Worm (Caenorhabditis elegans) whole organism, L2 larva: ENCODE measurements around the gene ben-1.

ENCODE experiments used
- C34F6.9 ChIP-seq: fragments of 150-350 bp; optimal IDR thresholded peaks from 2 replicates; lab custom pipeline; 2014; ENCODE audit warnings: missing biosample characterization, missing genetic modification characterization
- F13H6.1 ChIP-seq: sonication (generic microtip); optimal IDR thresholded peaks from 2 replicates; lab custom pipeline; 2016; ENCODE audit warnings: missing genetic modification characterization, missing compliant biosample characterization
- R02D3.7 ChIP-seq: fragments of 150-350 bp; optimal IDR thresholded peaks from 2 replicates; lab custom pipeline; 2014; ENCODE audit warnings: missing biosample characterization, missing genetic modification characterization
- Y55F3AM.14 ChIP-seq: fragments of 200-800 bp; sonication (Bioruptor generic); optimal IDR thresholded peaks from 2 replicates; lab custom pipeline; 2018; ENCODE audit warnings: mild to moderate bottlenecking, missing genetic modification characterization, missing compliant biosample characterization
- alr-1 ChIP-seq: fragments of 150-350 bp; optimal IDR thresholded peaks from 2 replicates; lab custom pipeline; 2014; ENCODE audit warnings: missing biosample characterization, missing genetic modification characterization
- aly-2 ChIP-seq: fragments of 150-350 bp; optimal IDR thresholded peaks from 2 replicates; lab custom pipeline; 2014; ENCODE audit warnings: missing biosample characterization, missing genetic modification characterization
- ama-1 ChIP-seq: fragments of 150-350 bp; optimal IDR thresholded peaks from 2 replicates; lab custom pipeline; 2018; ENCODE audit warnings: inconsistent platforms
- blmp-1 ChIP-seq: sonication (generic microtip); optimal IDR thresholded peaks from 2 replicates; lab custom pipeline; 2017; ENCODE audit warnings: missing genetic modification characterization, mild to moderate bottlenecking, missing compliant biosample characterization, antibody characterized with exemption, moderate library complexity; ENCODE audit not compliant: insufficient read depth
- ceh-16 ChIP-seq: fragments of 150-350 bp; optimal IDR thresholded peaks from 2 replicates; lab custom pipeline; 2014; ENCODE audit warnings: missing biosample characterization, missing genetic modification characterization
- crh-2 ChIP-seq: sonication (generic microtip); optimal IDR thresholded peaks from 2 replicates; lab custom pipeline; 2017; ENCODE audit warnings: missing biosample characterization, missing genetic modification characterization
- fos-1 ChIP-seq: fragments of 150-350 bp; optimal IDR thresholded peaks from 2 replicates; lab custom pipeline; 2014; ENCODE audit warnings: missing biosample characterization, missing genetic modification characterization
- gmeb-1 ChIP-seq: fragments of 150-350 bp; optimal IDR thresholded peaks from 2 replicates; lab custom pipeline; 2014; ENCODE audit warnings: missing biosample characterization, missing genetic modification characterization
- lin-11 ChIP-seq: fragments of 150-350 bp; sonication (generic microtip); optimal IDR thresholded peaks from 2 replicates; lab custom pipeline; 2014; ENCODE audit warnings: missing biosample characterization, missing genetic modification characterization, inconsistent platforms, mixed read lengths
- lin-13 ChIP-seq: fragments of 150-350 bp; optimal IDR thresholded peaks from 2 replicates; lab custom pipeline; 2014; ENCODE audit warnings: missing biosample characterization, missing genetic modification reagents, missing genetic modification characterization
- lsy-2 ChIP-seq, 2 experiments: fragments of 150-350 bp in 1 of 2; sonication (generic microtip) in 1 of 2; optimal IDR thresholded peaks; 2 replicates each; lab custom pipeline; 2014 to 2017; ENCODE audit warnings: missing biosample characterization in 2 of 2, missing genetic modification characterization in 2 of 2
- mab-5 ChIP-seq: fragments of 150-350 bp; optimal IDR thresholded peaks from 2 replicates; lab custom pipeline; 2014; ENCODE audit warnings: missing biosample characterization, missing genetic modification characterization
- mbf-1 ChIP-seq: sonication (generic microtip); optimal IDR thresholded peaks from 2 replicates; lab custom pipeline; 2017; ENCODE audit warnings: missing biosample characterization, missing genetic modification characterization
- nhr-10 ChIP-seq: sonication (generic microtip); optimal IDR thresholded peaks from 2 replicates; lab custom pipeline; 2017; ENCODE audit warnings: missing biosample characterization, missing genetic modification characterization
- nhr-11 ChIP-seq: fragments of 150-350 bp; optimal IDR thresholded peaks from 2 replicates; lab custom pipeline; 2014; ENCODE audit warnings: missing biosample characterization, missing genetic modification characterization
- nhr-12 ChIP-seq: fragments of 150-350 bp; optimal IDR thresholded peaks from 2 replicates; lab custom pipeline; 2014; ENCODE audit warnings: missing biosample characterization, missing genetic modification characterization
- nhr-129 ChIP-seq: fragments of 150-350 bp; optimal IDR thresholded peaks from 2 replicates; lab custom pipeline; 2014; ENCODE audit warnings: missing biosample characterization, missing genetic modification characterization
- nhr-21 ChIP-seq: fragments of 150-350 bp; optimal IDR thresholded peaks from 2 replicates; lab custom pipeline; 2014; ENCODE audit warnings: missing biosample characterization, missing genetic modification characterization
- nhr-25 ChIP-seq: fragments of 150-350 bp; sonication (generic microtip); optimal IDR thresholded peaks from 3 replicates; lab custom pipeline; 2014; ENCODE audit warnings: missing biosample characterization, missing genetic modification characterization
- nhr-6 ChIP-seq: fragments of 150-350 bp; optimal IDR thresholded peaks from 2 replicates; lab custom pipeline; 2014; ENCODE audit warnings: missing biosample characterization, missing genetic modification characterization
- peb-1 ChIP-seq: fragments of 150-350 bp; optimal IDR thresholded peaks from 2 replicates; lab custom pipeline; 2014; ENCODE audit warnings: missing biosample characterization, missing genetic modification characterization
- sem-4 ChIP-seq: fragments of 150-350 bp; optimal IDR thresholded peaks from 2 replicates; lab custom pipeline; 2014; ENCODE audit warnings: missing biosample characterization, missing genetic modification reagents, missing genetic modification characterization
- skn-1 ChIP-seq: sonication (generic microtip); optimal IDR thresholded peaks from 2 replicates; lab custom pipeline; 2017; ENCODE audit warnings: missing biosample characterization, missing genetic modification characterization
- sma-3 ChIP-seq: sonication (generic microtip); optimal IDR thresholded peaks from 2 replicates; lab custom pipeline; 2016; ENCODE audit warnings: missing genetic modification reagents, missing genetic modification characterization, missing compliant biosample characterization
- sma-9 ChIP-seq, 2 experiments: fragments of 150-350 bp in 1 of 2; sonication (generic microtip) in 1 of 2; optimal IDR thresholded peaks; 2 replicates each; lab custom pipeline; 2014 to 2016; ENCODE audit warnings: missing genetic modification characterization in 2 of 2, mild to moderate bottlenecking in 1 of 2, missing biosample characterization in 1 of 2, missing compliant biosample characterization in 1 of 2, missing genetic modification reagents in 1 of 2, moderate library complexity in 1 of 2
- unc-39 ChIP-seq: fragments of 150-350 bp; optimal IDR thresholded peaks from 2 replicates; lab custom pipeline; 2014; ENCODE audit warnings: missing biosample characterization, missing genetic modification characterization
- unc-55 ChIP-seq: fragments of 150-350 bp; sonication (generic microtip); optimal IDR thresholded peaks from 3 replicates; lab custom pipeline; 2014; ENCODE audit warnings: missing biosample characterization, missing genetic modification reagents, missing genetic modification characterization
- ztf-1 ChIP-seq: fragments of 200-800 bp; sonication (Bioruptor generic); conservative IDR thresholded peaks from 2 replicates; pipeline ENCODE4 v1.3.6; 2022; ENCODE audit warnings: missing genetic modification characterization, missing compliant biosample characterization

Gene ben-1

DNA sequence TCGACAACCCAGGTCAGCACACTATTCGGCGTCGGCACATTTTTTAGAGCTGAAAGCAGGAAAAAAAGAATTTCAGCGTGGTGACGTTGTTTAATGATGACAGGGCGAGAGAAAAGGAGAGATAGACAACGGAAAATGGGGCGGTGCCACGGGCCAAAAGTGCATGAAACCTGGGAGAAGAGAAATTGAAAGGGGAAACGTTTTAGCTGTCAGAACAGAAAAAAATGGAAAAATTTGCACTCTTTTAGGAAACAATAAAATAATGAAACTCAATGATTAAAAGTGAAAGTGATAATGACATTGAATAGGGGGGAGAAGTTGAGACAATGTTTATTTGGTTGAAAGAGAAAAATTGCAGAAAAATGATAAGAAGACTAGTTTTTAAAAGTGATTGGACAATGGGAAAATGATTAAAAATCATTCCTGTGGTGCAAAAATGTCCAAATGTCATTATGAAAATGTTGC, 11.7 kb downstream of the ben-1 start, which contains the start of gene pitp-1:
Gene pitp-1 (minus strand): TSS at position 51 of the 465 bp plus-strand sequence.
- TF ChIP-seq ama-1 (lab: Kevin White, UChicago) (no peak), peb-1 (tag; lab: Kevin White, UChicago) (no peak), aly-2 (tag; lab: Kevin White, UChicago) (no peak), F13H6.1 (peak; percentile 15), Y55F3AM.14 (no peak), unc-39 (tag; lab: Kevin White, UChicago) (no peak), blmp-1 (tag; lab: Kevin White, UChicago) (peak; percentile 70), fos-1 (tag; lab: Kevin White, UChicago) (peak; percentile 76), lin-11 (tag; lab: Kevin White, UChicago) (no peak), sem-4 (tag; lab: Kevin White, UChicago) (no peak), ztf-1 (GFP tag; lab: Robert Waterston, UW) (no peak), lin-13 (GFP tag; lab: Kevin White, UChicago) (no peak), nhr-11 (tag; lab: Kevin White, UChicago) (no peak), C34F6.9 (no peak), mbf-1 (tag; lab: Kevin White, UChicago) (no peak), sma-3 (GFP tag; lab: Kevin White, UChicago) (no peak), skn-1 (tag; lab: Kevin White, UChicago) (no peak), nhr-10 (no peak), crh-2 (tag; lab: Kevin White, UChicago) (peak; percentile 0)

DNA sequence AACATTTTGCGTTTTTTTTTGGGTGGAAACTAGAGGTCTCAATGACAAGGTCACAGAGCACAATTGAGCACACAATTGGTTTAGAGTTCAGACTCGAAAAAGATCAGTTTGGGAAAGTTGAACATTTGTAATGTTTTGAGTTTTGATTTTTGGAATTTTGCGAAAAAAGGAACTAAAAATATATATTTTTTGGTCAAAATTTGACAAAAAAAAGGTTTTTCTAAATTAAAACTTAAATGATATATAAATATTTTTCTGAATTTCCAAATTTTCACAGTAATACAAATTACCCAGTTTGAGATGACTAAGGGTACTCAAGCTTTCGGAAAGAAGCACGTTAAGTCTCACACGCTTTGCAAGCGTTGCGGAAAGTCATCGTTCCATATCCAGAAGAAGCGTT, 13.1 kb downstream of the ben-1 start, which contains the start of gene rpl-37:
Gene rpl-37 (plus strand): TSS at position 301 of the 400 bp plus-strand sequence.
- TF ChIP-seq ama-1 (lab: Kevin White, UChicago) (no peak), alr-1 (tag; lab: Kevin White, UChicago) (no peak), crh-2 (tag; lab: Kevin White, UChicago) (no peak)
- TF ChIP-seq, all 48 proteins: peak for 0

ce11 chrIII:3523363-3523762, 18.1 kb downstream of the ben-1 start:
- TF ChIP-seq Y55F3AM.14 = no peak
- no peak for TF ChIP-seq R02D3.7
- no peak for TF ChIP-seq nhr-6 (tag; lab: Kevin White, UChicago)
- TF ChIP-seq ceh-16 (tag; lab: Kevin White, UChicago) = no peak

DNA sequence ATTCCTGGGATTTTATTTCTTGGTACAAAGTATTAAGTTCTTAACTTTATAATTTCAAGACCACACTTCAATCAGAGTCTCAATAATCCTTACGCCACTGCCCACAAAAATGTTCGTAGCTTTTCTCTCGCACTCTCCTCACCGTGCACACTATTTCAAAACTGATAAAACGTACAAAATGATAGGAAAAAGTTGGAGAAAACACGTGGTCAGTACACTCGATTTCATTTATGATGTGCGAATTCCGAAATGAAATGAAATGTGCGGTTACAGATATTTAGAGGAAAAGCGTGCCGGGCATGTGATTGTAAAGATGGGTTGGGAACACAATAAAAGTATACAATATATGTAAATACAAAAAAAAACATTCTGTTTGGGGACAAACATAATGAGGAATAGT, 21.0 kb downstream of the ben-1 start:
- peak; percentile 20 for TF ChIP-seq F13H6.1
- no peak for TF ChIP-seq peb-1 (tag; lab: Kevin White, UChicago)
- no peak for TF ChIP-seq R02D3.7
- TF ChIP-seq fos-1 (tag; lab: Kevin White, UChicago) = peak; percentile 33
- TF ChIP-seq aly-2 (tag; lab: Kevin White, UChicago) = no peak
- TF ChIP-seq nhr-129 (tag; lab: Kevin White, UChicago) = no peak
- no peak for TF ChIP-seq unc-39 (tag; lab: Kevin White, UChicago)
- peak; percentile 68 for TF ChIP-seq sma-9 (GFP tag; optimal IDR thresholded peaks at IDR 0.05; lab: Kevin White, UChicago)
- TF ChIP-seq sma-9 (tag; optimal IDR thresholded peaks at IDR 0.05; lab: Kevin White, UChicago) = no peak
- peak; percentile 65 for TF ChIP-seq crh-2 (tag; lab: Kevin White, UChicago)

ce11 chrIII:3519505-3519904, 21.9 kb downstream of the ben-1 start, which contains the start of gene hmit-1.3:
TSS of gene hmit-1.3 (minus strand) at chrIII:3519607.
- TF ChIP-seq fos-1 (tag; lab: Kevin White, UChicago) = peak; percentile 41
- no peak for TF ChIP-seq alr-1 (tag; lab: Kevin White, UChicago)

DNA sequence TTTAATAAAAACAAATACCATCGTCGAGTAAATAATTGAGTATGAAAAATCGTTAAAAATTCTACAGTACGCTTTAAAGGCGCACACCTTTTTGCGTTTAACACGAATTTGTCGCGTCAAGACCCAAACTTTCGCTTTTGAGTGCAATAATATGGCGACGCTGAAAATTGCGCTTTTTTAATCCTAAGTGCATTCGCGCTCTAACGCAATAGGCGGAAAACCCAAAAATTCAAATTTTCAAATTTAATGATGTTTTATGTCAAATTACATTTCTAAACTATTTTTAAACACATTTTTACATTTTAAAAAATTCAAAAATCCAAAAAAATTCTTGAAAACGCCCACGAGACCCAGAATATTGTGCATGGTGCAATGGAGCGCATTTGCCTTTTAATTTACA, 29.6 kb downstream of the ben-1 start:
- TF ChIP-seq nhr-6 (tag; lab: Kevin White, UChicago) (no peak), crh-2 (tag; lab: Kevin White, UChicago) (no peak), nhr-25 (tag; lab: Kevin White, UChicago) (no peak), nhr-12 (tag; lab: Kevin White, UChicago) (no peak), lsy-2 (tag; optimal IDR thresholded peaks at IDR 0.05; lab: Kevin White, UChicago) (no peak)

DNA sequence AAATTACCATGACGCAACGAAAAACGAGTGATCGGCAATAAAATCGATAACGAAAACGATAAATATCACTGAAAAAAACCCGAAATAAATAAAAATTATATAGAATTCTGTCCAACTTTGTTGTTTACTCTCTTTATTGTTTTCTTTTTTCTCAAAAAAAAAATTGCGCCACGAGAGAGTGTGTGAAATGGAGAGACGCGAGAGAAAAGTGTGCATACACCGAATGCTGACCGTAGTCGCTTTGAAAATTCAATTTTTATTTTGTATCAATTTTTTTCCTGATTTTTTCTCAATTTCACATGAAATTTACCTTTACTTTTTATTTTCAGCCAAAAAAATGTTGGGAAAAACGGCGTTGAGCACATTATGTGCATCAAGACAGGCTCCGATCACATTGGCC, 31.5 kb downstream of the ben-1 start, which contains the start of the genes M01F1.4 and mrpl-35:
Gene M01F1.4 (minus strand): TSS at position 126 of the 400 bp plus-strand sequence.
Gene mrpl-35 (plus strand): TSS at position 330 of the 400 bp plus-strand sequence.
- TF ChIP-seq sma-9 (GFP tag; optimal IDR thresholded peaks at IDR 0.05; lab: Kevin White, UChicago) (peak; percentile 4), sma-9 (tag; optimal IDR thresholded peaks at IDR 0.05; lab: Kevin White, UChicago) (no peak), fos-1 (tag; lab: Kevin White, UChicago) (peak; percentile 34), mab-5 (no peak), nhr-129 (tag; lab: Kevin White, UChicago) (peak; percentile 11), aly-2 (tag; lab: Kevin White, UChicago) (no peak), C34F6.9 (peak; percentile 89), lsy-2 (tag; optimal IDR thresholded peaks at IDR 0.05; lab: Kevin White, UChicago) (peak; percentile 85 to 98), ztf-1 (GFP tag; lab: Robert Waterston, UW) (no peak), nhr-21 (tag; lab: Kevin White, UChicago) (no peak), F13H6.1 (peak; percentile 21), lin-13 (GFP tag; lab: Kevin White, UChicago) (peak; percentile 49), crh-2 (tag; lab: Kevin White, UChicago) (peak; percentile 56), lin-11 (tag; lab: Kevin White, UChicago) (no peak), gmeb-1 (tag; lab: Kevin White, UChicago) (peak; percentile 2), unc-55 (GFP tag; lab: Kevin White, UChicago) (peak; percentile 66), sma-3 (GFP tag; lab: Kevin White, UChicago) (no peak)
- TF ChIP-seq, all 48 proteins: peak for 10
